Worm (Caenorhabditis elegans) whole organism, L4 larva: ENCODE measurements around the gene rha-1.

Experiments used
- F26F4.8 ChIP-seq: fragments of 200-800 bp; sonication (Bioruptor generic); conservative IDR thresholded peaks from 2 replicates; pipeline ENCODE4 v1.3.6; 2022; ENCODE audit warnings: missing genetic modification characterization, missing compliant biosample characterization
- R02D3.7 ChIP-seq: fragments of 150-350 bp; sonication (generic microtip); optimal IDR thresholded peaks from 3 replicates; lab custom pipeline; 2014; ENCODE audit warnings: missing biosample characterization, missing genetic modification characterization
- T26A8.4 ChIP-seq: fragments of 200-800 bp; sonication (Bioruptor generic); IDR thresholded peaks from 2 replicates; pipeline ENCODE4 v1.3.6; 2022; ENCODE audit warnings: missing genetic modification characterization, missing compliant biosample characterization
- Y48G9A.11 ChIP-seq: fragments of 200-800 bp; sonication (Bioruptor generic); IDR thresholded peaks from 2 replicates; pipeline ENCODE4 v1.3.6; 2022; ENCODE audit warnings: missing genetic modification reagents, missing genetic modification characterization, missing compliant biosample characterization
- ZK546.5 ChIP-seq, 2 experiments: sonication (generic microtip); optimal IDR thresholded peaks; 2 replicates each; lab custom pipeline; 2017; ENCODE audit warnings: missing biosample characterization in 2 of 2, missing genetic modification characterization in 2 of 2
- aha-1 ChIP-seq: fragments of 150-350 bp; peaks from one replicate; lab custom pipeline; 2014; ENCODE audit warnings: missing biosample characterization, missing genetic modification characterization
- arid-1 ChIP-seq: fragments of 200-800 bp; sonication (Bioruptor generic); conservative IDR thresholded peaks from 2 replicates; pipeline ENCODE4 v1.3.6; 2022; ENCODE audit warnings: missing genetic modification reagents, missing genetic modification characterization, missing compliant biosample characterization
- ceh-20 ChIP-seq: fragments of 200-800 bp; sonication (Bioruptor generic); IDR thresholded peaks from 2 replicates; pipeline ENCODE4 v1.3.6; 2022; ENCODE audit warnings: missing genetic modification reagents, missing genetic modification characterization, missing compliant biosample characterization
- ceh-28 ChIP-seq: fragments of 150-350 bp; optimal IDR thresholded peaks from 2 replicates; lab custom pipeline; 2014; ENCODE audit warnings: missing biosample characterization, missing genetic modification reagents, missing genetic modification characterization
- ceh-44 ChIP-seq: fragments of 200-800 bp; sonication (Bioruptor generic); IDR thresholded peaks from 2 replicates; pipeline ENCODE4 v1.3.6; 2022; ENCODE audit warnings: missing genetic modification reagents, missing genetic modification characterization, missing compliant biosample characterization
- ces-1 ChIP-seq: fragments of 150-350 bp; sonication (generic microtip); optimal IDR thresholded peaks from 4 replicates; lab custom pipeline; 2014; ENCODE audit warnings: missing biosample characterization, missing genetic modification reagents, missing genetic modification characterization
- daf-16 ChIP-seq, 3 experiments: sonication (generic microtip); optimal IDR thresholded peaks; 2 replicates each; lab custom pipeline; 2016 to 2017; ENCODE audit warnings: missing genetic modification characterization in 3 of 3, missing genetic modification reagents in 3 of 3, mild to moderate bottlenecking in 2 of 3, missing compliant biosample characterization in 2 of 3, missing biosample characterization in 1 of 3, moderate library complexity in 1 of 3
- daf-19 ChIP-seq: fragments of 200-800 bp; sonication (Bioruptor generic); conservative IDR thresholded peaks from 2 replicates; pipeline ENCODE4 v1.3.6; 2022; ENCODE audit warnings: missing genetic modification characterization, missing compliant biosample characterization
- dmd-8 ChIP-seq: fragments of 200-800 bp; sonication (Bioruptor generic); IDR thresholded peaks from 2 replicates; pipeline ENCODE4 v1.3.6; 2022; ENCODE audit warnings: missing genetic modification characterization, missing compliant biosample characterization
- dmd-9 ChIP-seq: fragments of 200-800 bp; sonication (Bioruptor generic); IDR thresholded peaks from 2 replicates; pipeline ENCODE4 v1.3.6; 2022; ENCODE audit warnings: missing genetic modification reagents, missing genetic modification characterization, missing compliant biosample characterization
- dve-1 ChIP-seq: sonication (generic microtip); optimal IDR thresholded peaks from 2 replicates; lab custom pipeline; 2017; ENCODE audit warnings: antibody characterized with exemption, mild to moderate bottlenecking, missing genetic modification characterization, missing compliant biosample characterization; ENCODE audit not compliant: insufficient read depth
- fkh-10 ChIP-seq: fragments of 150-350 bp; optimal IDR thresholded peaks from 2 replicates; lab custom pipeline; 2014; ENCODE audit warnings: missing biosample characterization, missing genetic modification reagents, missing genetic modification characterization
- gei-8 ChIP-seq: fragments of 200-800 bp; sonication (Bioruptor generic); optimal IDR thresholded peaks from 2 replicates; lab custom pipeline; 2018; ENCODE audit warnings: mild to moderate bottlenecking, missing genetic modification characterization, missing compliant biosample characterization
- lim-7 ChIP-seq: fragments of 200-800 bp; sonication (Bioruptor generic); IDR thresholded peaks from 2 replicates; pipeline ENCODE4 v1.3.6; 2022; ENCODE audit warnings: missing genetic modification characterization, missing compliant biosample characterization
- lin-13 ChIP-seq: fragments of 150-350 bp; optimal IDR thresholded peaks from 2 replicates; lab custom pipeline; 2014; ENCODE audit warnings: missing biosample characterization, missing genetic modification reagents, missing genetic modification characterization
- lin-29 ChIP-seq: fragments of 200-800 bp; sonication (Bioruptor generic); IDR thresholded peaks from 2 replicates; pipeline ENCODE4 v1.3.6; 2022; ENCODE audit warnings: missing genetic modification reagents, missing genetic modification characterization, missing compliant biosample characterization
- lin-38 ChIP-seq: fragments of 200-800 bp; sonication (Bioruptor generic); IDR thresholded peaks from 2 replicates; pipeline ENCODE4 v1.3.6; 2022; ENCODE audit warnings: missing genetic modification reagents, missing genetic modification characterization, missing compliant biosample characterization
- lin-39 ChIP-seq: fragments of 150-350 bp; optimal IDR thresholded peaks from 2 replicates; lab custom pipeline; 2014; ENCODE audit warnings: missing biosample characterization, missing genetic modification reagents, missing genetic modification characterization
- lsy-2 ChIP-seq, 2 experiments: fragments of 150-350 bp in 1 of 2; sonication (generic microtip) in 1 of 2; optimal IDR thresholded peaks; 2 replicates each; lab custom pipeline; 2014 to 2017; ENCODE audit warnings: missing biosample characterization in 2 of 2, missing genetic modification characterization in 2 of 2
- madf-5 ChIP-seq, 2 experiments: fragments of 200-800 bp; sonication (Bioruptor generic); IDR thresholded peaks; 2 replicates each; pipeline ENCODE4 v1.3.6; 2022; ENCODE audit warnings: missing compliant biosample characterization in 2 of 2, missing genetic modification characterization in 2 of 2
- madf-9 ChIP-seq: fragments of 200-800 bp; sonication (Bioruptor generic); conservative IDR thresholded peaks from 2 replicates; pipeline ENCODE4 v1.3.6; 2022; ENCODE audit warnings: missing genetic modification reagents, missing genetic modification characterization, missing compliant biosample characterization
- mdt-29 ChIP-seq: fragments of 200-800 bp; sonication (Bioruptor generic); IDR thresholded peaks from 2 replicates; pipeline ENCODE4 v1.3.6; 2022; ENCODE audit warnings: missing genetic modification reagents, missing genetic modification characterization, missing compliant biosample characterization
- mxl-2 ChIP-seq: fragments of 200-800 bp; sonication (Bioruptor generic); conservative IDR thresholded peaks from 2 replicates; pipeline ENCODE4 v1.3.6; 2022; ENCODE audit warnings: missing genetic modification reagents, missing genetic modification characterization, missing compliant biosample characterization
- mxl-3 ChIP-seq: fragments of 200-800 bp; sonication (Bioruptor generic); optimal IDR thresholded peaks from 2 replicates; lab custom pipeline; 2018; ENCODE audit warnings: mild to moderate bottlenecking, missing genetic modification characterization, missing compliant biosample characterization
- nhr-102 ChIP-seq: sonication (generic microtip); optimal IDR thresholded peaks from 2 replicates; lab custom pipeline; 2016; ENCODE audit warnings: mild to moderate bottlenecking, missing genetic modification characterization, moderate library complexity, missing compliant biosample characterization
- nhr-11 ChIP-seq: fragments of 150-350 bp; optimal IDR thresholded peaks from 2 replicates; lab custom pipeline; 2014; ENCODE audit warnings: missing biosample characterization, missing genetic modification characterization
- nhr-111 ChIP-seq: fragments of 200-800 bp; sonication (Bioruptor generic); optimal IDR thresholded peaks from 2 replicates; lab custom pipeline; 2018; ENCODE audit warnings: mild to moderate bottlenecking, missing genetic modification characterization, missing compliant biosample characterization
- nhr-41 ChIP-seq: fragments of 200-800 bp; sonication (Bioruptor generic); IDR thresholded peaks from 2 replicates; pipeline ENCODE4 v1.3.6; 2022; ENCODE audit warnings: missing genetic modification reagents, missing genetic modification characterization, missing compliant biosample characterization
- nhr-48 ChIP-seq: sonication (generic microtip); optimal IDR thresholded peaks from 2 replicates; lab custom pipeline; 2016; ENCODE audit warnings: mild to moderate bottlenecking, missing genetic modification characterization, missing compliant biosample characterization
- nhr-76 ChIP-seq: fragments of 150-350 bp; optimal IDR thresholded peaks from 2 replicates; lab custom pipeline; 2014; ENCODE audit warnings: missing biosample characterization, missing genetic modification characterization
- pha-4 ChIP-seq, 2 experiments: fragments of 150-350 bp in 1 of 2; fragments of 200-800 bp in 1 of 2; sonication (Bioruptor generic) in 1 of 2; IDR thresholded peaks in 1 of 2; optimal IDR thresholded peaks in 1 of 2; 2 replicates each; pipeline versions ENCODE4 v1.3.6 to Lab custom; 2014 to 2022; ENCODE audit warnings: missing genetic modification characterization in 2 of 2, missing genetic modification reagents in 2 of 2, missing biosample characterization in 1 of 2, missing compliant biosample characterization in 1 of 2
- saeg-2 ChIP-seq: fragments of 200-800 bp; sonication (Bioruptor generic); IDR thresholded peaks from 2 replicates; pipeline ENCODE4 v1.3.6; 2022; ENCODE audit warnings: missing genetic modification reagents, missing genetic modification characterization, missing compliant biosample characterization
- set-16 ChIP-seq: fragments of 200-800 bp; sonication (Bioruptor generic); IDR thresholded peaks from 2 replicates; pipeline ENCODE4 v1.3.6; 2022; ENCODE audit warnings: missing genetic modification reagents, missing genetic modification characterization, missing compliant biosample characterization
- snpc-4 ChIP-seq: fragments of 150-350 bp; optimal IDR thresholded peaks from 2 replicates; lab custom pipeline; 2014; ENCODE audit warnings: missing biosample characterization, missing genetic modification characterization
- spr-3 ChIP-seq: fragments of 200-800 bp; sonication (Bioruptor generic); optimal IDR thresholded peaks from 2 replicates; lab custom pipeline; 2018; ENCODE audit warnings: mild to moderate bottlenecking, missing genetic modification characterization, missing compliant biosample characterization
- tag-97 ChIP-seq: fragments of 200-800 bp; sonication (Bioruptor generic); IDR thresholded peaks from 2 replicates; pipeline ENCODE4 v1.3.6; 2022; ENCODE audit warnings: missing genetic modification characterization, missing compliant biosample characterization
- unc-130 ChIP-seq: sonication (generic microtip); optimal IDR thresholded peaks from 2 replicates; lab custom pipeline; 2016; ENCODE audit warnings: missing genetic modification reagents, missing genetic modification characterization, missing compliant biosample characterization
- zag-1 ChIP-seq: fragments of 150-350 bp; optimal IDR thresholded peaks from 2 replicates; lab custom pipeline; 2014; ENCODE audit warnings: missing biosample characterization, missing genetic modification characterization

The rha-1 gene

ce11 chrII:8899357-8899748 is 15.9 kb upstream of the rha-1 start:
- TF ChIP-seq fkh-10 (GFP tag; lab: Kevin White, UChicago) (no peak), nhr-102 (tag; lab: Kevin White, UChicago) (no peak), Y48G9A.11 (no peak), nhr-11 (no peak), nhr-111 (GFP tag; lab: Kevin White, UChicago) (no peak), ceh-28 (no peak), saeg-2 (GFP tag; lab: Robert Waterston, UW) (no peak), unc-130 (GFP tag; lab: Kevin White, UChicago) (no peak), daf-16 (GFP tag; optimal IDR thresholded peaks at IDR 0.05; lab: Kevin White, UChicago) (no peak), daf-16 (tag; optimal IDR thresholded peaks at IDR 0.05; lab: Kevin White, UChicago) (no peak), snpc-4 (no peak)

- TF ChIP-seq madf-9 (GFP tag; lab: Robert Waterston, UW) (no peak), aha-1 (peak; percentile 90)
These were observed 15.3 kb upstream of the rha-1 start for ce11 chrII:8898582-8899356.

DNA sequence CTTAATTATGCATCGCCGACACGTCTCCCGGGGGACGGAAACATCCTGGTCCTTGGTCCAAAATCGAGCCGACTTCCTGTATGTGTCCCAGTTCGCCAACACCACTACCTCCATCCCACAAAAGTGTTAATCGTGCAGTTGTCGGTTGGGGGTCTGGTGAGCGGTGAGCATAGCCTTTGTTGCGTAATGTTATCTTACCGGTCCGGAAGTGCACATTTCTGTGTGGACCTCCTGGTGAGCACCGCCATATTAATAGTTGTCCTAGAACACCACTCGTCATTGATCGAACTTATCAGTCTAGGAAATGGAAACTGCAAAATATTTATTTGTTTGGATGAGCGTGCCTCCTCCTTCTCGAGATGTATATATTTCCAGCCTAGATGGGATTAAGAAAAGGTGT is 13.8 kb upstream of the rha-1 start:
- no peak for TF ChIP-seq lim-7
- TF ChIP-seq daf-19 (GFP tag; lab: Robert Waterston, UW) = no peak
- TF ChIP-seq T26A8.4 (GFP tag; lab: Robert Waterston, UW) = no peak
- no peak for TF ChIP-seq aha-1
- no peak for TF ChIP-seq Y48G9A.11
- no peak for TF ChIP-seq nhr-102 (tag; lab: Kevin White, UChicago)
- no peak for TF ChIP-seq zag-1
- TF ChIP-seq madf-5 (GFP tag; IDR thresholded peaks at IDR 0.05; lab: Robert Waterston, UW) = no peak
- no peak for TF ChIP-seq nhr-111 (GFP tag; lab: Kevin White, UChicago)
- TF ChIP-seq pha-4 (GFP tag; IDR thresholded peaks at IDR 0.05; lab: Robert Waterston, UW) = no peak
- TF ChIP-seq pha-4 (tag; optimal IDR thresholded peaks at IDR 0.05; lab: Kevin White, UChicago) = no peak

ce11 chrII:8896541-8896940 is 13.1 kb upstream of the rha-1 start, which contains the start of gene lat-1:
Gene lat-1 (plus strand): TSS chrII:8896841.
- TF ChIP-seq nhr-76 (tag; lab: Kevin White, UChicago) (no peak), dmd-8 (no peak), lsy-2 (tag; optimal IDR thresholded peaks at IDR 0.05; lab: Kevin White, UChicago) (no peak), mxl-3 (GFP tag; lab: Kevin White, UChicago) (no peak), T26A8.4 (GFP tag; lab: Robert Waterston, UW) (no peak), aha-1 (no peak), tag-97 (no peak), dmd-9 (GFP tag; lab: Robert Waterston, UW) (no peak), mdt-29 (GFP tag; lab: Robert Waterston, UW) (no peak), lin-39 (tag; lab: Kevin White, UChicago) (no peak), arid-1 (GFP tag; lab: Robert Waterston, UW) (no peak), R02D3.7 (tag; lab: Kevin White, UChicago) (no peak), spr-3 (GFP tag; lab: Kevin White, UChicago) (no peak), mxl-2 (GFP tag; lab: Robert Waterston, UW) (no peak), set-16 (GFP tag; lab: Robert Waterston, UW) (no peak), daf-16 (GFP tag; optimal IDR thresholded peaks at IDR 0.05; lab: Kevin White, UChicago) (no peak), daf-16 (tag; optimal IDR thresholded peaks at IDR 0.05; lab: Kevin White, UChicago) (no peak)

ce11 chrII:8895895-8896294 is 12.4 kb upstream of the rha-1 start:
- TF ChIP-seq T26A8.4 (GFP tag; lab: Robert Waterston, UW) (no peak), ceh-44 (no peak), F26F4.8 (GFP tag; lab: Robert Waterston, UW) (no peak), ceh-20 (GFP tag; lab: Robert Waterston, UW) (no peak), lin-29 (GFP tag; lab: Robert Waterston, UW) (no peak), nhr-48 (tag; lab: Kevin White, UChicago) (no peak), lin-38 (GFP tag; lab: Robert Waterston, UW) (no peak), ZK546.5 (tag; optimal IDR thresholded peaks at IDR 0.05; lab: Kevin White, UChicago) (no peak), lin-13 (GFP tag; lab: Kevin White, UChicago) (no peak), gei-8 (no peak), aha-1 (peak; percentile 75), ces-1 (GFP tag; lab: Kevin White, UChicago) (no peak), dve-1 (tag; lab: Kevin White, UChicago) (peak; percentile 36), nhr-41 (GFP tag; lab: Robert Waterston, UW) (no peak)
